Worm (Caenorhabditis elegans): ENCODE measurements around the gene sor-3.

sor-3 gene

DNA sequence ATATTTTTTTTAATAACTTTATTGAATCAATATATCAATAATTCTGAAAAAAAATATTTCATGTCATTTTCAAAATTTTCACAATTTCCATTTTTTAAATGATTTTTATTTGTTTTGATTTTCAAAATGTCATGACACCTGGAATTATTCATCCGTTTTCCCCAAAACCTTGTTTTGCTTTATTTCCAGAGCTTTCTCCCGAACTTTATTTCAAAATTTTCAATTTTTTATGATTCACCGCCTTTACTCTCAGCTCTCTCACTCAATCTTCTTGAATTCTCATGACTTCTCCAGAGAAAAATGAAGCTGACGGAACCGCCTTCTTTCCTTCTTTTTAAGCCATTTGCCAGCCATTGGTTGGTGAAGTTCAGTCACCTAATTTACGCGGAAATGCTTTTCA, 51.2 kb downstream of the sor-3 start, which contains the start of gene R04A9.1:
TSS of gene R04A9.1 (plus strand) at position 301 of the 400 bp plus-strand sequence.
- TF ChIP-seq lin-29 (GFP tag; IDR thresholded peaks at IDR 0.05): no peak
- no peak for TF ChIP-seq aly-2 (tag; optimal IDR thresholded peaks at IDR 0.05)
- no peak for TF ChIP-seq nhr-41 (GFP tag; IDR thresholded peaks at IDR 0.05)
- no peak for TF ChIP-seq lim-7 (GFP tag; IDR thresholded peaks at IDR 0.05)
- no peak for TF ChIP-seq vab-7 (GFP tag; IDR thresholded peaks at IDR 0.05)
- no peak for TF ChIP-seq ceh-82 (tag; optimal IDR thresholded peaks at IDR 0.05)
- TF ChIP-seq Y75B8A.6 (GFP tag; IDR thresholded peaks at IDR 0.05): no peak
- no peak for TF ChIP-seq lin-15B (tag; optimal IDR thresholded peaks at IDR 0.05)
- TF ChIP-seq lin-13 (GFP tag; optimal IDR thresholded peaks at IDR 0.05): no peak
- TF ChIP-seq nhr-10 (tag; optimal IDR thresholded peaks at IDR 0.05): no peak
- TF ChIP-seq nhr-111 (GFP tag; optimal IDR thresholded peaks at IDR 0.05): no peak
- no peak for TF ChIP-seq ces-1 (GFP tag; optimal IDR thresholded peaks at IDR 0.05)

Measured in whole organism, L4 larva.